Worm (Caenorhabditis elegans): ENCODE results near the gene B0034.1.
A peak's percentile ranks its signal among the peaks of the same experiment; 100 is the strongest.

The B0034.1 gene

ce11 chrII:5955638-5956167 lies 12.4 kb upstream of the B0034.1 start:
- TF ChIP-seq nhr-76 (tag; optimal IDR thresholded peaks at IDR 0.05) (no peak), dpl-1 (GFP tag; optimal IDR thresholded peaks at IDR 0.05) (no peak), spr-3 (GFP tag; optimal IDR thresholded peaks at IDR 0.05) (no peak), mxl-2 (GFP tag; conservative IDR thresholded peaks at IDR 0.05) (no peak), lin-38 (GFP tag; IDR thresholded peaks at IDR 0.05) (no peak), hmg-1.1 (GFP tag; IDR thresholded peaks at IDR 0.05) (0 out of 2 replicates have a peak, but pooled peaks have one; percentile 16), mdt-29 (GFP tag; IDR thresholded peaks at IDR 0.05) (no peak), fos-1 (tag; optimal IDR thresholded peaks at IDR 0.05) (no peak), T20F7.1 (GFP tag; optimal IDR thresholded peaks at IDR 0.05) (no peak), pqm-1 (tag; optimal IDR thresholded peaks at IDR 0.05) (no peak), ztf-7 (tag; optimal IDR thresholded peaks at IDR 0.05) (no peak), dmd-6 (GFP tag; IDR thresholded peaks at IDR 0.05) (no peak), unc-62 (GFP tag; optimal IDR thresholded peaks at IDR 0.05 in 1 of 2) (peak in 1 of 2 experiments; percentile 99), unc-62 (tag; optimal IDR thresholded peaks at IDR 0.05) (no peak), fkh-10 (GFP tag; optimal IDR thresholded peaks at IDR 0.05) (no peak), ZK546.5 (tag; optimal IDR thresholded peaks at IDR 0.05) (no peak), D1046.2 (GFP tag; IDR thresholded peaks at IDR 0.05) (no peak), skn-1 (tag; optimal IDR thresholded peaks at IDR 0.05) (no peak), zip-11 (GFP tag; IDR thresholded peaks at IDR 0.05) (no peak), lin-13 (GFP tag; optimal IDR thresholded peaks at IDR 0.05) (no peak), mdl-1 (tag; optimal IDR thresholded peaks at IDR 0.05) (peak in 1 of 2 experiments; percentile 8), ama-1 (optimal IDR thresholded peaks at IDR 0.05) (no peak), madf-9 (GFP tag; conservative IDR thresholded peaks at IDR 0.05) (no peak), zfp-3 (GFP tag; conservative IDR thresholded peaks at IDR 0.05) (no peak)

ce11 chrII:5956583-5956982 lies 11.6 kb upstream of the B0034.1 start, which contains the start of gene casy-1:
casy-1 (minus strand) TSS chrII:5956683.
- TF ChIP-seq aly-2 (tag; optimal IDR thresholded peaks at IDR 0.05), result no peak
- TF ChIP-seq ZK337.2 (GFP tag; IDR thresholded peaks at IDR 0.05), result no peak
- TF ChIP-seq D1046.2 (GFP tag; IDR thresholded peaks at IDR 0.05), result no peak
- peak; percentile 58 for TF ChIP-seq aha-1 (tag)
- TF ChIP-seq unc-62 (GFP tag; optimal IDR thresholded peaks at IDR 0.05 in 1 of 2), result peak in 1 of 2 experiments; percentile 73
- no peak for TF ChIP-seq unc-62 (tag; optimal IDR thresholded peaks at IDR 0.05)

ce11 chrII:5957803-5958367 lies 10.3 kb upstream of the B0034.1 start:
- TF ChIP-seq lin-1 (GFP tag; IDR thresholded peaks at IDR 0.05) (no peak), spr-1 (tag; optimal IDR thresholded peaks at IDR 0.05) (no peak), daf-16 (GFP tag; optimal IDR thresholded peaks at IDR 0.05) (no peak), daf-16 (tag; optimal IDR thresholded peaks at IDR 0.05) (no peak), daf-8 (GFP tag; IDR thresholded peaks at IDR 0.05) (no peak), ceh-32 (tag; optimal IDR thresholded peaks at IDR 0.05; ENCODE audit: poor library complexity) (no peak), aha-1 (tag) (peak; percentile 89), dmd-8 (GFP tag; IDR thresholded peaks at IDR 0.05) (no peak), ctbp-1 (GFP tag; IDR thresholded peaks at IDR 0.05) (peak; percentile 51; the same call in 1 of the 2 replicates), daf-19 (GFP tag; conservative IDR thresholded peaks at IDR 0.05) (no peak), T20F7.1 (GFP tag; optimal IDR thresholded peaks at IDR 0.05) (no peak), mxl-3 (GFP tag; optimal IDR thresholded peaks at IDR 0.05) (no peak), nhr-111 (GFP tag; optimal IDR thresholded peaks at IDR 0.05) (no peak), ama-1 (optimal IDR thresholded peaks at IDR 0.05) (no peak), nhr-6 (tag; optimal IDR thresholded peaks at IDR 0.05) (no peak), F37D6.2 (tag; optimal IDR thresholded peaks at IDR 0.05) (no peak), hif-1 (tag; optimal IDR thresholded peaks at IDR 0.05) (no peak), rbr-2 (tag; optimal IDR thresholded peaks at IDR 0.05) (no peak), ZK337.2 (GFP tag; IDR thresholded peaks at IDR 0.05) (no peak), nhr-11 (tag; optimal IDR thresholded peaks at IDR 0.05) (peak; percentile 17), pqm-1 (tag; optimal IDR thresholded peaks at IDR 0.05) (no peak), aly-2 (tag; optimal IDR thresholded peaks at IDR 0.05) (no peak)
